Worm (Caenorhabditis elegans) whole organism, early embryonic: Measurements from ENCODE around the gene Y116F11A.1.
A peak's percentile ranks its signal among the peaks of the same experiment; 100 is the strongest.

Experiments
- B0310.2 ChIP-seq: sonication (generic microtip); optimal IDR thresholded peaks from 2 replicates; lab custom pipeline; 2016; ENCODE audit warnings: mild to moderate bottlenecking, missing genetic modification characterization, missing compliant biosample characterization
- F13C5.2 ChIP-seq: sonication (generic microtip); optimal IDR thresholded peaks from 2 replicates; lab custom pipeline; 2017; ENCODE audit warnings: mild to moderate bottlenecking, missing genetic modification characterization, inconsistent platforms, missing compliant biosample characterization
- aly-1 ChIP-seq: sonication (generic microtip); optimal IDR thresholded peaks from 2 replicates; lab custom pipeline; 2016; ENCODE audit warnings: missing genetic modification characterization, missing compliant biosample characterization
- ama-1 ChIP-seq: fragments of 150-350 bp; optimal IDR thresholded peaks from 2 replicates; lab custom pipeline; 2014
- ceh-13 ChIP-seq: fragments of 200-800 bp; sonication (Bioruptor generic); optimal IDR thresholded peaks from 2 replicates; lab custom pipeline; 2018; ENCODE audit warnings: mild to moderate bottlenecking, missing genetic modification characterization, missing compliant biosample characterization
- ceh-36 ChIP-seq: sonication (generic microtip); optimal IDR thresholded peaks from 2 replicates; lab custom pipeline; 2016; ENCODE audit warnings: missing genetic modification characterization, inconsistent platforms, missing compliant biosample characterization
- ets-7 ChIP-seq: sonication (generic microtip); optimal IDR thresholded peaks from 2 replicates; lab custom pipeline; 2016; ENCODE audit warnings: missing genotype, missing genetic modification characterization, missing compliant biosample characterization
- flt-1 ChIP-seq: fragments of 200-800 bp; sonication (Bioruptor generic); IDR thresholded peaks from 2 replicates; pipeline ENCODE4 v1.3.6; 2022; ENCODE audit warnings: missing genetic modification characterization, missing compliant biosample characterization
- hmbx-1 ChIP-seq: sonication (generic microtip); optimal IDR thresholded peaks from 2 replicates; lab custom pipeline; 2016; ENCODE audit warnings: mild to moderate bottlenecking, missing genetic modification characterization, missing compliant biosample characterization
- hmg-4 ChIP-seq: fragments of 200-800 bp; sonication (Bioruptor generic); optimal IDR thresholded peaks from 2 replicates; lab custom pipeline; 2018; ENCODE audit warnings: mild to moderate bottlenecking, missing genetic modification characterization, missing compliant biosample characterization
- hnd-1 ChIP-seq: sonication (generic microtip); optimal IDR thresholded peaks from 2 replicates; lab custom pipeline; 2016; ENCODE audit warnings: missing genetic modification characterization, missing compliant biosample characterization
- pes-1 ChIP-seq: fragments of 200-800 bp; sonication (Bioruptor generic); IDR thresholded peaks from 2 replicates; pipeline ENCODE4 v1.3.6; 2022; ENCODE audit warnings: missing genetic modification reagents, missing genetic modification characterization, missing compliant biosample characterization
- scrt-1 ChIP-seq: fragments of 200-800 bp; sonication (Bioruptor generic); IDR thresholded peaks from 2 replicates; pipeline ENCODE4 v1.3.6; 2022; ENCODE audit warnings: missing genetic modification characterization, missing compliant biosample characterization
- sea-1 ChIP-seq: fragments of 200-800 bp; sonication (Bioruptor generic); conservative IDR thresholded peaks from 2 replicates; pipeline ENCODE4 v1.3.6; 2022; ENCODE audit warnings: missing genetic modification characterization, missing compliant biosample characterization
- tbx-11 ChIP-seq: fragments of 200-800 bp; sonication (Bioruptor generic); IDR thresholded peaks from 2 replicates; pipeline ENCODE4 v1.3.6; 2022; ENCODE audit warnings: missing genetic modification characterization, missing compliant biosample characterization
- tbx-37 ChIP-seq: fragments of 200-800 bp; sonication (Bioruptor generic); conservative IDR thresholded peaks from 2 replicates; pipeline ENCODE4 v1.3.6; 2022; ENCODE audit warnings: missing genetic modification reagents, missing genetic modification characterization, missing compliant biosample characterization
- tra-4 ChIP-seq: sonication (generic microtip); optimal IDR thresholded peaks from 2 replicates; lab custom pipeline; 2017; ENCODE audit warnings: missing genetic modification characterization, missing compliant biosample characterization

Gene Y116F11A.1

ce11 chrV:19733728-19734127 lies 3.3 kb downstream of the Y116F11A.1 start:
- TF ChIP-seq sea-1 (GFP tag; lab: Robert Waterston, UW) (no peak), pes-1 (GFP tag; lab: Robert Waterston, UW) (peak; percentile 54; the same call in 1 of the 2 replicates), tra-4 (no peak), F13C5.2 (tag; lab: Kevin White, UChicago) (no peak), tbx-11 (GFP tag; lab: Robert Waterston, UW) (no peak)

ce11 chrV:19737458-19737857 lies 7.1 kb downstream of the Y116F11A.1 start, which contains the start of gene W04E12.7:
TSS of gene W04E12.7 (minus strand) at chrV:19737558.
- TF ChIP-seq flt-1 (no peak), sea-1 (GFP tag; lab: Robert Waterston, UW) (no peak), ceh-13 (GFP tag; lab: Kevin White, UChicago) (no peak), tra-4 (no peak), F13C5.2 (tag; lab: Kevin White, UChicago) (no peak)

DNA sequence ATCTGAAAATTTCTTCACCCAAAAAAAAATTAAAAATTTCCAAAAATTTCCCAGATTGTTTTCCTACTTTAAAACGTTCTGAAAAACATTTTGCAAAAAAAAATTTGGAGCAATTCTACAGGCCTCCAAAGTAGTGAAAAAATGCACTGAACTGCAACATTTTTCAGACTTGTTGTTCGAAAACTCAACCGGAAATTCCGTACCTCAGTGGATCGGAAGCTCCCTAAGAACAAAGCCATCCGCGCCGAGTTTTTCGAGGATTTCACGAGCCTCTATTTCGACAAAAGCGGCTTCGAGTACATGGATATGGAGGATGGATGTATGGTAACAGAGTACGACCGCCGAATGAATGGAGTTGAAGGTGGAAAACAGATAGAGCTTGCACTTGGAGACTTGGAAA lies 7.7 kb downstream of the Y116F11A.1 start, which contains the start of gene fbxa-131:
fbxa-131 (plus strand) TSS at position 301 of the 400 bp plus-strand sequence.
- TF ChIP-seq ceh-13 (GFP tag; lab: Kevin White, UChicago) (no peak), hmbx-1 (tag; lab: Kevin White, UChicago) (no peak), ets-7 (tag; lab: Kevin White, UChicago) (no peak), scrt-1 (GFP tag; lab: Robert Waterston, UW) (no peak)

- TF ChIP-seq hmg-4 (GFP tag; lab: Kevin White, UChicago), result no peak
- no peak for TF ChIP-seq sea-1 (GFP tag; lab: Robert Waterston, UW)
- no peak for TF ChIP-seq ets-7 (tag; lab: Kevin White, UChicago)
- TF ChIP-seq ceh-36 (tag; lab: Kevin White, UChicago), result no peak
- no peak for TF ChIP-seq scrt-1 (GFP tag; lab: Robert Waterston, UW)
- no peak for TF ChIP-seq aly-1 (tag; lab: Kevin White, UChicago)
- TF ChIP-seq tbx-37 (GFP tag; lab: Robert Waterston, UW), result no peak
- TF ChIP-seq flt-1, result no peak
- TF ChIP-seq F13C5.2 (tag; lab: Kevin White, UChicago), result no peak
- TF ChIP-seq tbx-11 (GFP tag; lab: Robert Waterston, UW), result no peak
- no peak for TF ChIP-seq ceh-13 (GFP tag; lab: Kevin White, UChicago)
- TF ChIP-seq tra-4, result no peak
Observed at ce11 chrV:19741034-19741433, 10.7 kb downstream of the Y116F11A.1 start, which contains the start of gene W04E12.2. TSS of gene W04E12.2 (minus strand) at chrV:19741134.

ce11 chrV:19741651-19742050 lies 11.3 kb downstream of the Y116F11A.1 start, which contains the start of gene W04E12.3:
TSS of gene W04E12.3 (plus strand) at chrV:19741951.
- TF ChIP-seq flt-1, result no peak
- TF ChIP-seq tbx-37 (GFP tag; lab: Robert Waterston, UW), result no peak
- TF ChIP-seq aly-1 (tag; lab: Kevin White, UChicago), result no peak
- TF ChIP-seq ceh-36 (tag; lab: Kevin White, UChicago), result no peak
- TF ChIP-seq ama-1 (lab: Kevin White, UChicago), result no peak
- no peak for TF ChIP-seq B0310.2 (tag; lab: Kevin White, UChicago)
- no peak for TF ChIP-seq hnd-1 (tag; lab: Kevin White, UChicago)
- TF ChIP-seq pes-1 (GFP tag; lab: Robert Waterston, UW), result no peak
- TF ChIP-seq hmbx-1 (tag; lab: Kevin White, UChicago), result no peak
- no peak for TF ChIP-seq ets-7 (tag; lab: Kevin White, UChicago)
- TF ChIP-seq F13C5.2 (tag; lab: Kevin White, UChicago), result no peak
- TF ChIP-seq tbx-11 (GFP tag; lab: Robert Waterston, UW), result no peak
- TF ChIP-seq hmg-4 (GFP tag; lab: Kevin White, UChicago), result no peak
- TF ChIP-seq sea-1 (GFP tag; lab: Robert Waterston, UW), result no peak
- TF ChIP-seq ceh-13 (GFP tag; lab: Kevin White, UChicago), result no peak
- no peak for TF ChIP-seq tra-4
- TF ChIP-seq scrt-1 (GFP tag; lab: Robert Waterston, UW), result no peak

DNA sequence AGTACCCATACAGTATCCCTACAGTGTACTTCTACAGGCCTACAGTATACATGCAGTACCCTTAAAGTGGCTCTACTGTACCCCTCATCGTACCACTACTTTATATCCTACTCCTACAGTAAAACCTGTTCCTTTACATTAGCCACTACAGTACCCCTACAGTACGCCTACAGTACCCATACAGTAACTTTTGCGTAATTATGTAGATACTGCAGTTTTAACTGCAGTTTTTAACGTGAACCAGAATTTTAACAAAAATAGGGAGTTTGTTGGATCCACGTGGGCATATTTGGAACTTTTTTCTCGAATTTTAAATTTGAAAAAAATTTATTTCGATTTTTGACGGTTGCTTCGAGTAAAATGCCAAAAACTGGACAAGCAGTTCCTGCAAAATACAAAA lies 12.9 kb downstream of the Y116F11A.1 start, which contains the start of gene W04E12.4:
W04E12.4 (plus strand) TSS at position 301 of the 400 bp plus-strand sequence.
- TF ChIP-seq flt-1 (no peak), tbx-37 (GFP tag; lab: Robert Waterston, UW) (no peak), tra-4 (no peak), hmbx-1 (tag; lab: Kevin White, UChicago) (no peak), hnd-1 (tag; lab: Kevin White, UChicago) (no peak), ceh-13 (GFP tag; lab: Kevin White, UChicago) (no peak), ceh-36 (tag; lab: Kevin White, UChicago) (no peak)

- TF ChIP-seq hmbx-1 (tag; lab: Kevin White, UChicago), result no peak
- 0 out of 2 replicates have a peak, but pooled peaks have one; percentile 32 for TF ChIP-seq sea-1 (GFP tag; lab: Robert Waterston, UW)
Observed at ce11 chrV:19743794-19744193, 13.4 kb downstream of the Y116F11A.1 start.

ce11 chrV:19744210-19744609 lies 13.8 kb downstream of the Y116F11A.1 start:
- TF ChIP-seq sea-1 (GFP tag; lab: Robert Waterston, UW), result no peak

DNA sequence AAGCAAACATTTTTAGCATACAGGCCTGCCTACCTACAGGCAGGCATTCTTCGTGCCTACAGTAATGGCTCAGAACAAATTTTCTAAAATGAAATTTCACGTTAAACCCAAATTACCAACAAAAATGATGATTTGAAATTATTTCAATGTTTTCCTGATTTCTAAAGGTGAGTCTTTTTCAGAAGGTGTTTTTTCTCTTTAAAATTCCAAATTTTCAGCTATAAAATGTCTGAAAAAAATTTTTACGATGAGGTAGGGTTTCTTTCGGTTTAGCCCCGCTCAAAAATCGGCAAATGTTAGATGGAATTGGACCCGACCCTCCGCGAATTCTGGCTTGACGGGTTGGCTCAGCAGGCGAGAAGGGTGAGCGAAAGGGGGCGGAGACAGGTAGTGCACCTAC lies 15.5 kb downstream of the Y116F11A.1 start, which contains the start of gene W04E12.5:
W04E12.5 (plus strand) TSS at position 301 of the 400 bp plus-strand sequence.
- TF ChIP-seq hmbx-1 (tag; lab: Kevin White, UChicago), result no peak
- no peak for TF ChIP-seq tbx-11 (GFP tag; lab: Robert Waterston, UW)
- TF ChIP-seq sea-1 (GFP tag; lab: Robert Waterston, UW), result no peak
- no peak for TF ChIP-seq tra-4
- no peak for TF ChIP-seq F13C5.2 (tag; lab: Kevin White, UChicago)
- TF ChIP-seq aly-1 (tag; lab: Kevin White, UChicago), result no peak
- TF ChIP-seq scrt-1 (GFP tag; lab: Robert Waterston, UW), result no peak
